Fruit fly (Drosophila melanogaster): Measurements from ENCODE around the gene Myo95E.

The Myo95E gene

dm6 chr3R:24141013-24141592 lies 20.2 kb downstream of the Myo95E start, which contains the start of gene Kal1 (continued):
- TF ChIP-seq fd85E (GFP tag; optimal IDR thresholded peaks at IDR 0.05) (peak; percentile 92), pdm3 (GFP tag; optimal IDR thresholded peaks at IDR 0.05) (peak; percentile 91), dsx (GFP tag; optimal IDR thresholded peaks at IDR 0.05; ENCODE audit: poor library complexity, severe bottlenecking) (peak; percentile 98), Blimp-1 (GFP tag; optimal IDR thresholded peaks at IDR 0.05) (peak; percentile 94), CG11762 (GFP tag; optimal IDR thresholded peaks at IDR 0.05; ENCODE audit: insufficient read depth) (peak; percentile 96), CG1621 (tag; optimal IDR thresholded peaks at IDR 0.05) (peak; percentile 97), CG8632 (GFP tag; optimal IDR thresholded peaks at IDR 0.05) (peak; percentile 98), Gug (GFP tag; IDR thresholded peaks at IDR 0.05) (peak; percentile 96), cyc (GFP tag; optimal IDR thresholded peaks at IDR 0.05) (peak; percentile 91), CG3919 (GFP tag; optimal IDR thresholded peaks at IDR 0.05) (peak; percentile 98), topi (GFP tag; optimal IDR thresholded peaks at IDR 0.05) (peak; percentile 93), CG11902 (GFP tag; optimal IDR thresholded peaks at IDR 0.05) (peak; percentile 92), OdsH (GFP tag; optimal IDR thresholded peaks at IDR 0.05) (peak; percentile 97), Sox14 (GFP tag; optimal IDR thresholded peaks at IDR 0.05) (peak; percentile 93), CG16779 (tag; optimal IDR thresholded peaks at IDR 0.05) (peak; percentile 97), CG34406 (GFP tag; optimal IDR thresholded peaks at IDR 0.05) (peak; percentile 99), Met (GFP tag; optimal IDR thresholded peaks at IDR 0.05) (peak; percentile 92), Lpt (GFP tag; optimal IDR thresholded peaks at IDR 0.05) (peak; percentile 93), salr (GFP tag; optimal IDR thresholded peaks at IDR 0.05) (peak; percentile 91 to 94)

dm6 chr3R:24139646-24140130 lies 21.6 kb downstream of the Myo95E start:
- TF ChIP-seq fd59A (GFP tag; optimal IDR thresholded peaks at IDR 0.05) (no peak), svp (GFP tag) (peak; percentile 98)

dm6 chr3R:24138478-24139455 lies 22.5 kb downstream of the Myo95E start:
- TF ChIP-seq eg (GFP tag; IDR thresholded peaks at IDR 0.05) (no peak), fd59A (GFP tag; optimal IDR thresholded peaks at IDR 0.05) (no peak), CG16779 (tag; optimal IDR thresholded peaks at IDR 0.05) (no peak), vri (GFP tag; optimal IDR thresholded peaks at IDR 0.05) (peak; percentile 28), svp (GFP tag) (peak; percentile 63), fkh (GFP tag; optimal IDR thresholded peaks at IDR 0.05) (peak; percentile 55)

dm6 chr3R:24137311-24137945 lies 23.9 kb downstream of the Myo95E start, which contains the start of gene Npc2f:
Gene Npc2f, plus strand, starts transcription at chr3R:24137895.
- TF ChIP-seq CG11294 (GFP tag; IDR thresholded peaks at IDR 0.05) (no peak), CG10631 (GFP tag; optimal IDR thresholded peaks at IDR 0.05) (no peak), CG6792 (GFP tag; optimal IDR thresholded peaks at IDR 0.05) (no peak), Sox102F (GFP tag; optimal IDR thresholded peaks at IDR 0.05) (no peak), vri (GFP tag; optimal IDR thresholded peaks at IDR 0.05) (peak; percentile 22), OdsH (GFP tag; optimal IDR thresholded peaks at IDR 0.05) (no peak), svp (GFP tag) (peak; percentile 96), CG6854 (GFP tag; optimal IDR thresholded peaks at IDR 0.05) (no peak), cyc (GFP tag; optimal IDR thresholded peaks at IDR 0.05) (no peak), Ets21C (GFP tag; optimal IDR thresholded peaks at IDR 0.05) (no peak), esn (GFP tag; optimal IDR thresholded peaks at IDR 0.05) (no peak), eg (GFP tag; IDR thresholded peaks at IDR 0.05) (no peak), Gug (GFP tag; IDR thresholded peaks at IDR 0.05) (no peak), lz (GFP tag; optimal IDR thresholded peaks at IDR 0.05) (no peak), CG3919 (GFP tag; optimal IDR thresholded peaks at IDR 0.05) (no peak), Sox15 (GFP tag; optimal IDR thresholded peaks at IDR 0.05) (no peak), CG9139 (GFP tag; optimal IDR thresholded peaks at IDR 0.05) (no peak)

Measured in whole organism, prepupa.